Worm (Caenorhabditis elegans) whole organism, dauer: ENCODE data around the gene T05C1.5.

Experiments
- unc-62 ChIP-seq: sonication (generic microtip); optimal IDR thresholded peaks from 2 replicates; lab custom pipeline; 2017; ENCODE audit warnings: missing biosample characterization, missing genetic modification reagents, missing genetic modification characterization

T05C1.5 gene

DNA sequence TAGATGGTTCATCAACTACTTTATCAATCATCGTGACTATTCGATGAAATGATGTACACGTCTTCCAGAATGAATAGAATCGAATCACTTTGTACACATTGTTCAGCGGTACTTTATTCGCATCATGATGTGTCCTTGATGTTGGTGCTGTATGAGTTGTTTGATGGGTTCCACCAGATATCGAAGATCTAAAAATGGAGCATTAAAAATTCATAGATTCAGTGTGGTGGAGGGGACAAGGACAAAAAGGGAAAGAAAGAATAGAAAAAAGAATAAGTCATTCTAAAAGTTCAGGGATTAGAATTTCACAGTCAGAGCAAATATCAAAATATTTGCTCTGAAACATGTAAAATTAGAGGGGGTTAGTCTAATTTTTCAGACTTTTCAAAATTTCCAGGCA, 45.8 kb downstream of the T05C1.5 start:
- TF ChIP-seq unc-62, result no peak

- TF ChIP-seq unc-62, result no peak
Observed at ce11 chrII:4441278-4441677, 49.4 kb downstream of the T05C1.5 start.
